Fruit fly (Drosophila melanogaster): ENCODE data around the gene CG8568.

dm6 chrX:17481659-17482266 is 29.4 kb upstream of the CG8568 start:
- no peak for TF ChIP-seq esn (GFP tag; optimal IDR thresholded peaks at IDR 0.05)
- TF ChIP-seq CG3919 (GFP tag; optimal IDR thresholded peaks at IDR 0.05), result no peak
- TF ChIP-seq CG31627 (GFP tag; optimal IDR thresholded peaks at IDR 0.05), result no peak
- no peak for TF ChIP-seq CG16779 (tag; optimal IDR thresholded peaks at IDR 0.05)
- no peak for TF ChIP-seq spab (GFP tag; optimal IDR thresholded peaks at IDR 0.05)
- no peak for TF ChIP-seq CG7368 (GFP tag; optimal IDR thresholded peaks at IDR 0.05)

Data from whole organism, prepupa.